Fruit fly (Drosophila melanogaster) whole organism, embryonic: Measurements from ENCODE around the gene Ugt35D1.

ENCODE experiments used
- Abd-B ChIP-seq: fragments of 200-800 bp; sonication (Bioruptor generic); optimal IDR thresholded peaks from 2 replicates; lab custom pipeline; 2018; ENCODE audit warnings: missing biosample characterization, mild to moderate bottlenecking, missing genetic modification characterization, moderate library complexity
- Atf6 ChIP-seq: fragments of 200-800 bp; sonication (Bioruptor generic); IDR thresholded peaks from 2 replicates; pipeline ENCODE4 v1.3.6; 2022; ENCODE audit warnings: missing biosample characterization, missing genetic modification characterization
- Bgb ChIP-seq: fragments of 200-800 bp; sonication (Bioruptor generic); IDR thresholded peaks from 2 replicates; pipeline ENCODE4 v1.3.6; 2022; ENCODE audit warnings: missing biosample characterization, missing genetic modification characterization; ENCODE audit not compliant: partially characterized antibody
- CG1024 ChIP-seq: fragments of 200-800 bp; sonication (Bioruptor generic); IDR thresholded peaks from 2 replicates; pipeline ENCODE4 v1.3.6; 2022; ENCODE audit warnings: missing biosample characterization, missing genetic modification characterization
- CG10959 ChIP-seq: fragments of 200-800 bp; sonication (Bioruptor generic); IDR thresholded peaks from 2 replicates; pipeline ENCODE4 v1.3.6; 2022; ENCODE audit warnings: missing biosample characterization, missing genetic modification characterization
- CG13296 ChIP-seq: fragments of 200-800 bp; sonication (Bioruptor generic); optimal IDR thresholded peaks from 3 replicates; lab custom pipeline; 2018; ENCODE audit warnings: missing biosample characterization, mild to moderate bottlenecking, missing genetic modification characterization
- CG14667 ChIP-seq: fragments of 200-800 bp; sonication (Bioruptor generic); IDR thresholded peaks from 2 replicates; pipeline ENCODE4 v1.3.6; 2022; ENCODE audit warnings: missing biosample characterization, missing genetic modification characterization
- CG15514 ChIP-seq: fragments of 200-800 bp; sonication (Bioruptor generic); optimal IDR thresholded peaks from 3 replicates; lab custom pipeline; 2017; ENCODE audit warnings: missing biosample characterization, missing genetic modification characterization, mild to moderate bottlenecking, moderate library complexity, missing genetic modification reagents
- CG15601 ChIP-seq: fragments of 200-800 bp; sonication (Bioruptor generic); optimal IDR thresholded peaks from 3 replicates; lab custom pipeline; 2019; ENCODE audit warnings: missing biosample characterization, mild to moderate bottlenecking, missing genetic modification characterization, moderate library complexity
- CG1792 ChIP-seq: fragments of 200-800 bp; sonication (Bioruptor generic); optimal IDR thresholded peaks from 2 replicates; lab custom pipeline; 2016; ENCODE audit warnings: missing biosample characterization, missing genetic modification characterization
- CG18764 ChIP-seq: fragments of 200-800 bp; sonication (Bioruptor generic); optimal IDR thresholded peaks from 3 replicates; lab custom pipeline; 2016; ENCODE audit warnings: missing biosample characterization, missing genetic modification characterization
- CG2202 ChIP-seq: fragments of 200-800 bp; sonication (Bioruptor generic); optimal IDR thresholded peaks from 2 replicates; lab custom pipeline; 2018; ENCODE audit warnings: missing biosample characterization, mild to moderate bottlenecking, missing genetic modification characterization
- CG30403 ChIP-seq: fragments of 200-800 bp; sonication (Bioruptor generic); optimal IDR thresholded peaks from 3 replicates; lab custom pipeline; 2016; ENCODE audit warnings: missing biosample characterization, missing genetic modification characterization
- CG32767 ChIP-seq: fragments of 200-800 bp; sonication (Bioruptor generic); IDR thresholded peaks from 2 replicates; pipeline ENCODE4 v1.3.6; 2022; ENCODE audit warnings: missing biosample characterization, missing genetic modification characterization
- CG3838 ChIP-seq: fragments of 200-800 bp; sonication (Bioruptor generic); optimal IDR thresholded peaks from 3 replicates; lab custom pipeline; 2016; ENCODE audit warnings: missing biosample characterization, missing genetic modification characterization
- CG4282 ChIP-seq: fragments of 200-800 bp; sonication (Bioruptor generic); optimal IDR thresholded peaks from 2 replicates; lab custom pipeline; 2016; ENCODE audit warnings: missing biosample characterization, missing genetic modification characterization
- CG6254 ChIP-seq: fragments of 200-800 bp; sonication (Bioruptor generic); optimal IDR thresholded peaks from 3 replicates; lab custom pipeline; 2017; ENCODE audit warnings: mild to moderate bottlenecking, missing biosample characterization, missing genetic modification reagents, missing genetic modification characterization
- CG6791 ChIP-seq: fragments of 200-800 bp; sonication (Bioruptor generic); IDR thresholded peaks from 3 replicates; pipeline ENCODE4 v1.3.6; 2022; ENCODE audit warnings: missing biosample characterization, missing genetic modification characterization; ENCODE audit not compliant: partially characterized antibody
- CG7987 ChIP-seq: fragments of 200-800 bp; sonication (Bioruptor generic); optimal IDR thresholded peaks from 2 replicates; lab custom pipeline; 2018; ENCODE audit warnings: missing biosample characterization, mild to moderate bottlenecking, missing genetic modification characterization, moderate library complexity
- CG8089 ChIP-seq: fragments of 200-800 bp; sonication (Bioruptor generic); optimal IDR thresholded peaks from 3 replicates; lab custom pipeline; 2016; ENCODE audit warnings: missing biosample characterization, missing genetic modification characterization
- CG8290 ChIP-seq, 3 experiments: fragments of 200-800 bp; sonication (Bioruptor generic); optimal IDR thresholded peaks; 2 replicates each; lab custom pipeline; 2016 to 2019; ENCODE audit warnings: missing biosample characterization in 3 of 3, missing genetic modification characterization in 3 of 3, mild to moderate bottlenecking in 2 of 3, moderate library complexity in 1 of 3
- Dref ChIP-seq: fragments of 200-800 bp; sonication (Bioruptor generic); IDR thresholded peaks from 2 replicates; pipeline ENCODE4 v1.3.6; 2022; ENCODE audit warnings: missing biosample characterization, missing genetic modification characterization
- GATAe ChIP-seq: fragments of 200-800 bp; sonication (Bioruptor generic); conservative IDR thresholded peaks from 2 replicates; pipeline ENCODE4 v1.3.6; 2022; ENCODE audit warnings: missing biosample characterization, missing genetic modification characterization
- HLHmδ ChIP-seq: fragments of 200-800 bp; sonication (Bioruptor generic); optimal IDR thresholded peaks from 2 replicates; lab custom pipeline; 2018; ENCODE audit warnings: missing biosample characterization, mild to moderate bottlenecking, missing genetic modification characterization, moderate library complexity
- HmgD ChIP-seq: fragments of 200-800 bp; sonication (Bioruptor generic); optimal IDR thresholded peaks from 3 replicates; lab custom pipeline; 2016; ENCODE audit warnings: missing biosample characterization, missing genetic modification characterization
- Mad ChIP-seq: fragments of 200-800 bp; sonication (Bioruptor generic); optimal IDR thresholded peaks from 2 replicates; lab custom pipeline; 2016; ENCODE audit warnings: missing biosample characterization, missing genetic modification characterization
- Med ChIP-seq: fragments of 200-800 bp; sonication (Bioruptor generic); peaks from one replicate; lab custom pipeline; 2016; ENCODE audit warnings: missing biosample characterization, missing genetic modification characterization, mild to moderate bottlenecking, inconsistent platforms, moderate library complexity
- NC2α ChIP-seq: fragments of 200-800 bp; sonication (Bioruptor generic); optimal IDR thresholded peaks from 2 replicates; lab custom pipeline; 2016; ENCODE audit warnings: missing biosample characterization, missing genetic modification characterization
- Opbp ChIP-seq: fragments of 200-800 bp; sonication (Bioruptor generic); IDR thresholded peaks from 3 replicates; pipeline ENCODE4 v1.3.6; 2022; ENCODE audit warnings: missing biosample characterization, missing genetic modification characterization; ENCODE audit not compliant: partially characterized antibody
- YL-1 ChIP-seq: fragments of 200-800 bp; sonication (Bioruptor generic); optimal IDR thresholded peaks from 3 replicates; lab custom pipeline; 2017; ENCODE audit warnings: missing biosample characterization, mild to moderate bottlenecking, missing genetic modification characterization
- ac ChIP-seq: fragments of 200-800 bp; sonication (Bioruptor generic); optimal IDR thresholded peaks from 3 replicates; lab custom pipeline; 2017; ENCODE audit warnings: missing biosample characterization, mild to moderate bottlenecking, missing genetic modification characterization
- ara ChIP-seq: fragments of 200-800 bp; sonication (Bioruptor generic); IDR thresholded peaks from 2 replicates; pipeline ENCODE4 v1.3.6; 2022; ENCODE audit warnings: missing biosample characterization, missing genetic modification characterization
- ase ChIP-seq: fragments of 200-800 bp; sonication (Bioruptor generic); IDR thresholded peaks from 3 replicates; pipeline ENCODE4 v1.3.6; 2022; ENCODE audit warnings: missing biosample characterization, missing genetic modification characterization
- bab2 ChIP-seq: fragments of 200-800 bp; sonication (Bioruptor generic); optimal IDR thresholded peaks from 2 replicates; lab custom pipeline; 2016; ENCODE audit warnings: missing biosample characterization, missing genetic modification characterization
- bsh ChIP-seq, 2 experiments: fragments of 200-800 bp; sonication (Bioruptor generic); optimal IDR thresholded peaks; 2 replicates each; lab custom pipeline; 2017 to 2018; ENCODE audit warnings: mild to moderate bottlenecking in 2 of 2, missing biosample characterization in 2 of 2, missing genetic modification characterization in 2 of 2, moderate library complexity in 1 of 2
- chif ChIP-seq, 2 experiments: fragments of 200-800 bp; sonication (Bioruptor generic); optimal IDR thresholded peaks; 3 replicates each; lab custom pipeline; 2016; ENCODE audit warnings: missing biosample characterization in 2 of 2, missing genetic modification characterization in 2 of 2
- chm ChIP-seq: fragments of 200-800 bp; sonication (Bioruptor generic); IDR thresholded peaks from 2 replicates; pipeline ENCODE4 v1.3.6; 2022; ENCODE audit warnings: missing biosample characterization, missing genetic modification characterization
- esg ChIP-seq: fragments of 200-800 bp; sonication (Bioruptor generic); conservative IDR thresholded peaks from 2 replicates; pipeline ENCODE4 v1.3.6; 2022; ENCODE audit warnings: missing biosample characterization, missing genetic modification characterization
- gfzf ChIP-seq: fragments of 200-800 bp; sonication (Bioruptor generic); optimal IDR thresholded peaks from 2 replicates; lab custom pipeline; 2016; ENCODE audit warnings: missing biosample characterization, mild to moderate bottlenecking, missing genetic modification characterization, moderate library complexity
- ham ChIP-seq: fragments of 200-800 bp; sonication (Bioruptor generic); IDR thresholded peaks from 2 replicates; pipeline ENCODE4 v1.3.6; 2022; ENCODE audit warnings: missing biosample characterization, missing genetic modification characterization
- hkb ChIP-seq, 2 experiments: fragments of 200-800 bp in 1 of 2; fragments of >200 bp in 1 of 2; sonication (Bioruptor generic) in 1 of 2; IDR thresholded peaks in 1 of 2; optimal IDR thresholded peaks in 1 of 2; 2 replicates each; pipeline versions ENCODE4 v1.3.6 to Lab custom; 2017 to 2022; ENCODE audit warnings: missing biosample characterization in 1 of 2, missing genetic modification characterization in 1 of 2
- ken ChIP-seq: fragments of 200-800 bp; sonication (Bioruptor generic); IDR thresholded peaks from 3 replicates; pipeline ENCODE4 v1.3.6; 2022; ENCODE audit warnings: missing biosample characterization, missing genetic modification characterization
- salm ChIP-seq: fragments of 200-800 bp; sonication (Bioruptor generic); optimal IDR thresholded peaks from 2 replicates; lab custom pipeline; 2018; ENCODE audit warnings: missing biosample characterization, mild to moderate bottlenecking, missing genetic modification characterization
- sd ChIP-seq: fragments of 200-800 bp; sonication (Bioruptor generic); optimal IDR thresholded peaks from 3 replicates; lab custom pipeline; 2018; ENCODE audit warnings: missing biosample characterization, mild to moderate bottlenecking, missing genetic modification characterization, moderate library complexity
- sens ChIP-seq: fragments of 200-800 bp; sonication (Bioruptor generic); peaks from one replicate; lab custom pipeline; 2016; ENCODE audit warnings: missing biosample characterization, missing genetic modification characterization
- seq ChIP-seq: fragments of 200-800 bp; sonication (Bioruptor generic); IDR thresholded peaks from 2 replicates; pipeline ENCODE4 v1.3.6; 2022; ENCODE audit warnings: missing biosample characterization, missing genetic modification characterization
- sim ChIP-seq: fragments of 200-800 bp; sonication (Bioruptor generic); IDR thresholded peaks from 2 replicates; pipeline ENCODE4 v1.3.6; 2022; ENCODE audit warnings: missing biosample characterization, missing genetic modification characterization
- vvl ChIP-seq: fragments of 200-800 bp; sonication (Bioruptor generic); IDR thresholded peaks from 2 replicates; pipeline ENCODE4 v1.3.6; 2022; ENCODE audit warnings: missing biosample characterization, missing genetic modification characterization

The Ugt35D1 gene

DNA sequence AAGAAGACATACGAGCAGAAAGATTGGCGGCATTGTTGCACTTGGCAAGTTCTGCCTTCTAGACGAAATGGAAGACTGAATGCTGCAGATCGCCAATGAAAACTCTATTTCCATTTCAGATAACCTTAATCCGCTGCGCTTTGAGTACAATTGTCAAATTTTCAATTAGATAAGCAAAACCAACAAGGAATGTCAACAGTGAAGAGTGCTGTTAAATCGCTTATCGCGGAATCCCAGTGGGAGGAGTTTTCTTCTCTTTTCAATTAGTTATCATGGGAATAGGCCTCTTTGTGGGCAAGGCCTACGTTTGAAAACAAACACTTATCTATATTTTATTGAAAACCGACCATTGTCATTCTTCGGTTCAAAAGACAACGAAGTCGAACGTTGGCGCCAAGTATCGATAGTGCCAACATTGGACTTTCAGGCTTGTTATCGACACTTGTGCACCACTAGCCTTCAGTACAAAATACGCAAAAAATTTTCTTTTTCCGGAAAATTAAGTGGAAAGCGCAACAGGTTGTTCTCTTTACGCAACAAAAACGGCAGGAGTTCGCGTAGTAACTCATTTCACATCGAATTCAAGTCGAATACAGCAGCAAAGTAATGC lies at the start of gene Ugt35D1, which contains the start of gene Gcn2 (continued):
- TF ChIP-seq GATAe (GFP tag; lab: Robert Waterston, UW), result no peak
- peak in 1 of 2 experiments; percentile 44 for TF ChIP-seq chif (GFP tag; optimal IDR thresholded peaks at IDR 0.05; lab: Kevin White, UChicago)
- TF ChIP-seq hkb (optimal IDR thresholded peaks at IDR 0.05; lab: Kevin White, UChicago), result no peak
- peak; percentile 68 for TF ChIP-seq hkb (GFP tag; IDR thresholded peaks at IDR 0.05; lab: Robert Waterston, UW)
- TF ChIP-seq Bgb, result peak; percentile 53; the same call in 1 of the 2 replicates
- TF ChIP-seq CG6791 (GFP tag; lab: Robert Waterston, UW), result peak; percentile 9; the same call in 1 of the 3 replicates
- peak; percentile 65 for TF ChIP-seq ac (GFP tag; lab: Kevin White, UChicago)
- TF ChIP-seq sens (GFP tag; lab: Kevin White, UChicago), result peak; percentile 94
- no peak for TF ChIP-seq CG30403 (GFP tag; lab: Kevin White, UChicago)
- peak; percentile 21; the same call in 1 of the 2 replicates for TF ChIP-seq Atf6 (GFP tag; lab: Robert Waterston, UW)
- TF ChIP-seq CG8089 (GFP tag; lab: Kevin White, UChicago), result peak; percentile 62
- peak; percentile 80 for TF ChIP-seq Dref (GFP tag; lab: Robert Waterston, UW)
- peak; percentile 1 for TF ChIP-seq Mad
- TF ChIP-seq CG1024 (GFP tag; lab: Robert Waterston, UW), result peak; percentile 74; the same call in 1 of the 2 replicates
- TF ChIP-seq Abd-B (GFP tag; lab: Kevin White, UChicago), result no peak
- TF ChIP-seq ham, result no peak
- TF ChIP-seq bab2, result peak; percentile 82
- TF ChIP-seq vvl (GFP tag; lab: Robert Waterston, UW), result peak; percentile 54; the same call in 1 of the 2 replicates
- no peak for TF ChIP-seq gfzf (GFP tag; lab: Kevin White, UChicago)
- TF ChIP-seq esg, result no peak
- peak; percentile 84 for TF ChIP-seq ara (GFP tag; lab: Robert Waterston, UW)
- TF ChIP-seq sim (GFP tag; lab: Robert Waterston, UW), result peak; percentile 74
- peak; percentile 32; the same call in 1 of the 2 replicates for TF ChIP-seq CG10959 (GFP tag; lab: Robert Waterston, UW)
- TF ChIP-seq HmgD (GFP tag; lab: Kevin White, UChicago), result no peak
- TF ChIP-seq Med (GFP tag; lab: Kevin White, UChicago), result peak; percentile 93
- TF ChIP-seq CG4282 (GFP tag; lab: Kevin White, UChicago), result no peak
- TF ChIP-seq CG1792 (GFP tag; lab: Kevin White, UChicago), result peak; percentile 76
- peak; percentile 48 for TF ChIP-seq NC2α
- peak; percentile 49; the same call in 1 of the 3 replicates for TF ChIP-seq Opbp (GFP tag; lab: Robert Waterston, UW)
- TF ChIP-seq HLHmδ (GFP tag; lab: Kevin White, UChicago), result peak; percentile 74
- TF ChIP-seq YL-1, result peak; percentile 23
- TF ChIP-seq salm (tag; lab: Kevin White, UChicago), result no peak
- peak; percentile 62 for TF ChIP-seq CG15601 (tag; lab: Kevin White, UChicago)
- peak; percentile 21 for TF ChIP-seq CG3838 (GFP tag; lab: Kevin White, UChicago)
- peak; percentile 46 for TF ChIP-seq CG18764 (GFP tag; lab: Kevin White, UChicago)
- 0 out of 3 replicates have a peak, but pooled peaks have one; percentile 24 for TF ChIP-seq ken (GFP tag; lab: Robert Waterston, UW)
- TF ChIP-seq chm (GFP tag; lab: Robert Waterston, UW), result peak; percentile 78; the same call in 1 of the 2 replicates
- no peak for TF ChIP-seq CG14667 (GFP tag; lab: Robert Waterston, UW)
- TF ChIP-seq seq (GFP tag; lab: Robert Waterston, UW), result 0 out of 2 replicates have a peak, but pooled peaks have one; percentile 20
- TF ChIP-seq CG6254 (GFP tag; lab: Kevin White, UChicago), result peak; percentile 65
- peak in 1 of 2 experiments; percentile 50 for TF ChIP-seq bsh (GFP tag; optimal IDR thresholded peaks at IDR 0.05; lab: Kevin White, UChicago)
- TF ChIP-seq CG32767 (GFP tag; lab: Robert Waterston, UW), result peak; percentile 58; the same call in 1 of the 2 replicates
- no peak for TF ChIP-seq CG8290 (GFP tag; optimal IDR thresholded peaks at IDR 0.05; lab: Kevin White, UChicago)
- peak in 1 of 2 experiments; percentile 43 for TF ChIP-seq CG8290 (tag; optimal IDR thresholded peaks at IDR 0.05; lab: Kevin White, UChicago)
- peak; percentile 26 for TF ChIP-seq CG15514
- peak; percentile 31; the same call in 1 of the 3 replicates for TF ChIP-seq ase
- TF ChIP-seq CG13296 (GFP tag; lab: Kevin White, UChicago), result peak; percentile 29
- peak; percentile 69 for TF ChIP-seq CG7987 (GFP tag; lab: Kevin White, UChicago)
- no peak for TF ChIP-seq sd (tag; lab: Kevin White, UChicago)
- peak; percentile 70 for TF ChIP-seq CG2202 (tag; lab: Kevin White, UChicago)
